Worm (Caenorhabditis elegans) whole organism, early embryonic: ENCODE data around the gene tni-3.

Source experiments
- hnd-1 ChIP-seq: sonication (generic microtip); optimal IDR thresholded peaks from 2 replicates; lab custom pipeline; 2016; ENCODE audit warnings: missing genetic modification characterization, missing compliant biosample characterization
- tbx-37 ChIP-seq: fragments of 200-800 bp; sonication (Bioruptor generic); conservative IDR thresholded peaks from 2 replicates; pipeline ENCODE4 v1.3.6; 2022; ENCODE audit warnings: missing genetic modification reagents, missing genetic modification characterization, missing compliant biosample characterization

DNA sequence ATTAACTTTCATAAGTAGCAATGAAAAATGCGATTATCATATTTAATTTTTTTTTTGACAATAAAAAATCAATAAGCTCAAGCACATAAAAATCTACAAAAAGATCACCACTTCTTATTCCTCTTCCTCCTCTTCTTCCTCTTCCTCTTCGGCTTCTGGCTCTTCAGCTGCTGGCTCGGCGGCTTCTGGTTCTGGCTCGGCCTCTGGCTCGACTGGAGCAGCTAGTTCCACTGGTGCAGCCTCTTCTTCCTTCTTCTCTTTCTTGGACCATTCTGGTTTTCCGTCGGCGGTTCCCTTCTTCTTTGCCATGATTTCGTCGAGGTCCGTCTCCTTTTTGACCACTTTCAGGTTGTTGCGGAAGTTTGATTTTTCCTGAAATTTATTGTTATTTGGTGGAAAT lies 1.3 kb downstream of the tni-3 start:
- no peak for TF ChIP-seq hnd-1
- no peak for TF ChIP-seq tbx-37
